Fruit fly (Drosophila melanogaster) whole organism, embryonic: ENCODE measurements around the gene capu.
A peak's percentile ranks its signal among the peaks of the same experiment; 100 is the strongest.

Experiments
- Atf3 ChIP-seq: fragments of 200-800 bp; sonication (Bioruptor generic); optimal IDR thresholded peaks from 3 replicates; lab custom pipeline; 2016; ENCODE audit warnings: missing biosample characterization, missing genetic modification characterization
- BEAF-32 ChIP-seq: fragments of 200-800 bp; sonication (Bioruptor generic); optimal IDR thresholded peaks from 3 replicates; lab custom pipeline; 2017; ENCODE audit warnings: missing biosample characterization, missing genetic modification characterization, mild to moderate bottlenecking, moderate library complexity, missing genetic modification reagents
- CG10366 ChIP-seq: fragments of 200-800 bp; sonication (Bioruptor generic); IDR thresholded peaks from 2 replicates; pipeline ENCODE4 v1.3.6; 2022; ENCODE audit warnings: missing biosample characterization, missing genetic modification characterization
- CG11085 ChIP-seq: fragments of 200-800 bp; sonication (Bioruptor generic); IDR thresholded peaks from 2 replicates; pipeline ENCODE4 v1.3.6; 2022; ENCODE audit warnings: missing biosample characterization, missing genetic modification characterization
- CG12104 ChIP-seq: fragments of 200-800 bp; sonication (Bioruptor generic); optimal IDR thresholded peaks from 3 replicates; lab custom pipeline; 2016; ENCODE audit warnings: missing biosample characterization, missing genetic modification characterization
- CG12219 ChIP-seq: fragments of 200-800 bp; sonication (Bioruptor generic); optimal IDR thresholded peaks from 3 replicates; lab custom pipeline; 2018; ENCODE audit warnings: missing biosample characterization, mild to moderate bottlenecking, missing genetic modification characterization
- CG12769 ChIP-seq: fragments of 200-800 bp; sonication (Bioruptor generic); optimal IDR thresholded peaks from 2 replicates; lab custom pipeline; 2019; ENCODE audit warnings: missing biosample characterization, mild to moderate bottlenecking, missing genetic modification characterization, moderate library complexity
- CG14710 ChIP-seq: fragments of 200-800 bp; sonication (Bioruptor generic); optimal IDR thresholded peaks from 3 replicates; lab custom pipeline; 2019; ENCODE audit warnings: missing biosample characterization, mild to moderate bottlenecking, missing genetic modification characterization, moderate library complexity
- CG16779 ChIP-seq: fragments of 200-800 bp; sonication (Bioruptor generic); IDR thresholded peaks from 2 replicates; pipeline ENCODE4 v1.3.6; 2022; ENCODE audit warnings: missing biosample characterization, missing genetic modification characterization
- CG17829 ChIP-seq: fragments of 200-800 bp; optimal IDR thresholded peaks from 2 replicates; lab custom pipeline; 2019; ENCODE audit warnings: missing biosample characterization, mild to moderate bottlenecking, missing genetic modification characterization, moderate library complexity
- CG2199 ChIP-seq: fragments of 200-800 bp; sonication (Bioruptor generic); IDR thresholded peaks from 3 replicates; pipeline ENCODE4 v1.3.6; 2022; ENCODE audit warnings: missing biosample characterization, missing genetic modification characterization
- CG3281 ChIP-seq: fragments of 200-800 bp; sonication (Bioruptor generic); optimal IDR thresholded peaks from 3 replicates; lab custom pipeline; 2017; ENCODE audit warnings: missing biosample characterization, mild to moderate bottlenecking, missing genetic modification characterization
- CG3726 ChIP-seq: fragments of 200-800 bp; sonication (Bioruptor generic); IDR thresholded peaks from 3 replicates; pipeline ENCODE4, ENCODE4 v1.3.6; 2022; ENCODE audit warnings: missing biosample characterization, missing genetic modification characterization
- CG3995 ChIP-seq: fragments of 200-800 bp; sonication (Bioruptor generic); optimal IDR thresholded peaks from 3 replicates; lab custom pipeline; 2016; ENCODE audit warnings: missing biosample characterization, missing genetic modification characterization
- CG4328 ChIP-seq: fragments of 200-800 bp; sonication (Bioruptor generic); optimal IDR thresholded peaks from 3 replicates; lab custom pipeline; 2017; ENCODE audit warnings: missing biosample characterization, missing genetic modification reagents, missing genetic modification characterization
- CG4424 ChIP-seq: fragments of 200-800 bp; sonication (Bioruptor generic); optimal IDR thresholded peaks from 3 replicates; lab custom pipeline; 2016; ENCODE audit warnings: missing biosample characterization, missing genetic modification characterization
- CG6654 ChIP-seq: fragments of 200-800 bp; sonication (Bioruptor generic); optimal IDR thresholded peaks from 2 replicates; lab custom pipeline; 2017; ENCODE audit warnings: missing biosample characterization, mild to moderate bottlenecking, missing genetic modification characterization
- CG7839 ChIP-seq: fragments of 200-800 bp; sonication (Bioruptor generic); optimal IDR thresholded peaks from 3 replicates; lab custom pipeline; 2018; ENCODE audit warnings: missing biosample characterization, mild to moderate bottlenecking, missing genetic modification characterization, moderate library complexity
- CG8290 ChIP-seq, 3 experiments: fragments of 200-800 bp; sonication (Bioruptor generic); optimal IDR thresholded peaks; 2 replicates each; lab custom pipeline; 2016 to 2019; ENCODE audit warnings: missing biosample characterization in 3 of 3, missing genetic modification characterization in 3 of 3, mild to moderate bottlenecking in 2 of 3, moderate library complexity in 1 of 3
- CG9727 ChIP-seq: fragments of 200-800 bp; sonication (Bioruptor generic); optimal IDR thresholded peaks from 3 replicates; lab custom pipeline; 2017; ENCODE audit warnings: missing biosample characterization, mild to moderate bottlenecking, missing genetic modification characterization
- CTCF ChIP-seq: fragments of 200-800 bp; sonication (Bioruptor generic); optimal IDR thresholded peaks from 2 replicates; lab custom pipeline; 2017; ENCODE audit warnings: missing biosample characterization, mild to moderate bottlenecking, missing genetic modification characterization, moderate library complexity
- Fer2 ChIP-seq: fragments of 200-800 bp; sonication (Bioruptor generic); optimal IDR thresholded peaks from 2 replicates; lab custom pipeline; 2018; ENCODE audit warnings: missing biosample characterization, mild to moderate bottlenecking, missing genetic modification characterization, moderate library complexity
- Gug ChIP-seq: fragments of 200-800 bp; sonication (Bioruptor generic); IDR thresholded peaks from 4 replicates; pipeline ENCODE4 v1.3.6; 2022; ENCODE audit warnings: missing biosample characterization, missing genetic modification characterization
- H15 ChIP-seq: fragments of 200-800 bp; sonication (Bioruptor generic); IDR thresholded peaks from 3 replicates; pipeline ENCODE4 v1.3.6; 2022; ENCODE audit warnings: missing biosample characterization, missing genetic modification characterization
- HHEX ChIP-seq: fragments of 200-800 bp; sonication (Bioruptor generic); optimal IDR thresholded peaks from 3 replicates; lab custom pipeline; 2017; ENCODE audit warnings: missing biosample characterization, mild to moderate bottlenecking, missing genetic modification characterization, missing genetic modification reagents
- HLHmδ ChIP-seq: fragments of 200-800 bp; sonication (Bioruptor generic); optimal IDR thresholded peaks from 2 replicates; lab custom pipeline; 2018; ENCODE audit warnings: missing biosample characterization, mild to moderate bottlenecking, missing genetic modification characterization, moderate library complexity
- Hr78 ChIP-seq, 2 experiments: fragments of 200-800 bp in 1 of 2; fragments of >200 bp in 1 of 2; sonication (Bioruptor generic) in 1 of 2; optimal IDR thresholded peaks; 2 replicates each; lab custom pipeline; 2017 to 2019; ENCODE audit warnings: missing biosample characterization in 2 of 2, missing genetic modification characterization in 2 of 2, mild to moderate bottlenecking in 1 of 2, moderate library complexity in 1 of 2
- MBD-R2 ChIP-seq: fragments of 200-800 bp; sonication (Bioruptor generic); IDR thresholded peaks from 2 replicates; pipeline ENCODE4 v1.3.6; 2022; ENCODE audit warnings: missing biosample characterization, missing genetic modification characterization
- MTF-1 ChIP-seq: fragments of 200-800 bp; sonication (Bioruptor generic); optimal IDR thresholded peaks from 2 replicates; lab custom pipeline; 2018; ENCODE audit warnings: missing biosample characterization, mild to moderate bottlenecking, missing genetic modification characterization, borderline replicate concordance
- Myb ChIP-seq: fragments of 200-800 bp; sonication (Bioruptor generic); optimal IDR thresholded peaks from 2 replicates; lab custom pipeline; 2016; ENCODE audit warnings: missing biosample characterization, missing genetic modification characterization
- NK7.1 ChIP-seq: fragments of 200-800 bp; sonication (Bioruptor generic); optimal IDR thresholded peaks from 3 replicates; lab custom pipeline; 2016; ENCODE audit warnings: missing biosample characterization, missing genetic modification characterization
- Nf-YB ChIP-seq: fragments of 200-800 bp; sonication (Bioruptor generic); optimal IDR thresholded peaks from 3 replicates; lab custom pipeline; 2019; ENCODE audit warnings: missing biosample characterization, mild to moderate bottlenecking, missing genetic modification characterization, moderate library complexity
- Poxn ChIP-seq: fragments of 200-800 bp; sonication (Bioruptor generic); IDR thresholded peaks from 2 replicates; pipeline ENCODE4 v1.3.6; 2022; ENCODE audit warnings: missing biosample characterization, missing genetic modification characterization
- Rx ChIP-seq: fragments of 200-800 bp; sonication (Bioruptor generic); IDR thresholded peaks from 2 replicates; pipeline ENCODE4 v1.3.6; 2022; ENCODE audit warnings: missing biosample characterization, missing genetic modification characterization
- TFAM ChIP-seq: fragments of 200-800 bp; sonication (Bioruptor generic); optimal IDR thresholded peaks from 2 replicates; lab custom pipeline; 2017; ENCODE audit warnings: missing biosample characterization, missing genetic modification characterization, inconsistent platforms
- ac ChIP-seq: fragments of 200-800 bp; sonication (Bioruptor generic); optimal IDR thresholded peaks from 3 replicates; lab custom pipeline; 2017; ENCODE audit warnings: missing biosample characterization, mild to moderate bottlenecking, missing genetic modification characterization
- ara ChIP-seq: fragments of 200-800 bp; sonication (Bioruptor generic); IDR thresholded peaks from 2 replicates; pipeline ENCODE4 v1.3.6; 2022; ENCODE audit warnings: missing biosample characterization, missing genetic modification characterization
- chn ChIP-seq: fragments of 200-800 bp; sonication (Bioruptor generic); optimal IDR thresholded peaks from 2 replicates; lab custom pipeline; 2016; ENCODE audit warnings: missing biosample characterization, missing genetic modification characterization
- disco-r ChIP-seq: fragments of 200-800 bp; sonication (Bioruptor generic); optimal IDR thresholded peaks from 2 replicates; lab custom pipeline; 2016; ENCODE audit warnings: missing biosample characterization, missing genetic modification characterization
- ftz-f1 ChIP-seq: fragments of 200-800 bp; sonication (Bioruptor generic); optimal IDR thresholded peaks from 2 replicates; lab custom pipeline; 2016; ENCODE audit warnings: missing biosample characterization, missing genetic modification characterization
- gcm2 ChIP-seq: fragments of 200-800 bp; sonication (Bioruptor generic); optimal IDR thresholded peaks from 2 replicates; lab custom pipeline; 2016; ENCODE audit warnings: missing biosample characterization, missing genetic modification characterization
- hbn ChIP-seq: fragments of 200-800 bp; sonication (Bioruptor generic); IDR thresholded peaks from 2 replicates; pipeline ENCODE4 v1.3.6; 2022; ENCODE audit warnings: missing biosample characterization, missing genetic modification characterization; ENCODE audit not compliant: partially characterized antibody
- inv ChIP-seq: fragments of 200-800 bp; sonication (Bioruptor generic); IDR thresholded peaks from 2 replicates; pipeline ENCODE4 v1.3.6; 2022; ENCODE audit warnings: missing biosample characterization, missing genetic modification characterization; ENCODE audit not compliant: partially characterized antibody
- kah ChIP-seq: fragments of 200-800 bp; sonication (Bioruptor generic); optimal IDR thresholded peaks from 2 replicates; lab custom pipeline; 2018; ENCODE audit warnings: missing biosample characterization, mild to moderate bottlenecking, missing genetic modification characterization
- ken ChIP-seq: fragments of 200-800 bp; sonication (Bioruptor generic); IDR thresholded peaks from 3 replicates; pipeline ENCODE4 v1.3.6; 2022; ENCODE audit warnings: missing biosample characterization, missing genetic modification characterization
- lmd ChIP-seq: fragments of 200-800 bp; sonication (Bioruptor generic); IDR thresholded peaks from 2 replicates; pipeline ENCODE4 v1.3.6; 2022; ENCODE audit warnings: missing biosample characterization, missing genetic modification characterization
- pita ChIP-seq: fragments of 200-800 bp; sonication (Bioruptor generic); optimal IDR thresholded peaks from 2 replicates; lab custom pipeline; 2017; ENCODE audit warnings: missing biosample characterization, mild to moderate bottlenecking, missing genetic modification characterization
- pzg ChIP-seq: fragments of 200-800 bp; sonication (Bioruptor generic); optimal IDR thresholded peaks from 3 replicates; lab custom pipeline; 2018; ENCODE audit warnings: missing biosample characterization, mild to moderate bottlenecking, missing genetic modification characterization, moderate library complexity
- sens-2 ChIP-seq: fragments of 200-800 bp; sonication (Bioruptor generic); IDR thresholded peaks from 2 replicates; pipeline ENCODE4 v1.3.6; 2022; ENCODE audit warnings: missing biosample characterization, missing genetic modification characterization
- sim ChIP-seq: fragments of 200-800 bp; sonication (Bioruptor generic); IDR thresholded peaks from 2 replicates; pipeline ENCODE4 v1.3.6; 2022; ENCODE audit warnings: missing biosample characterization, missing genetic modification characterization
- twi ChIP-seq: fragments of 200-800 bp; optimal IDR thresholded peaks from 2 replicates; lab custom pipeline; 2019; ENCODE audit warnings: missing biosample characterization, mild to moderate bottlenecking, missing genetic modification characterization, moderate library complexity

capu gene

dm6 chr2L:3896834-3897143 lies 5.9 kb downstream of the capu start (continued):
- TF ChIP-seq ac (GFP tag; lab: Kevin White, UChicago): no peak
- TF ChIP-seq CG12104 (GFP tag; lab: Kevin White, UChicago): peak; percentile 23
- TF ChIP-seq CG4424: peak; percentile 65
- TF ChIP-seq pita (GFP tag; lab: Kevin White, UChicago): no peak
- TF ChIP-seq ftz-f1 (GFP tag; lab: Kevin White, UChicago): no peak
- peak; percentile 72 for TF ChIP-seq HHEX (GFP tag; lab: Kevin White, UChicago)
- TF ChIP-seq CG9727: peak; percentile 71
- peak; percentile 79 for TF ChIP-seq CG7839 (tag; lab: Kevin White, UChicago)
- TF ChIP-seq CTCF (GFP tag; lab: Kevin White, UChicago): no peak
- TF ChIP-seq inv (GFP tag; lab: Robert Waterston, UW): no peak
- peak; percentile 65 for TF ChIP-seq Rx (GFP tag; lab: Robert Waterston, UW)
- TF ChIP-seq sens-2 (GFP tag; lab: Robert Waterston, UW): peak; percentile 52; the same call in 1 of the 2 replicates
- no peak for TF ChIP-seq CG4328 (GFP tag; lab: Kevin White, UChicago)
- peak; percentile 33 for TF ChIP-seq chn (GFP tag; lab: Kevin White, UChicago)
- peak; percentile 46; the same call in 2 of the 4 replicates for TF ChIP-seq Gug (GFP tag; lab: Robert Waterston, UW)
- TF ChIP-seq kah (GFP tag; lab: Kevin White, UChicago): peak; percentile 6
- TF ChIP-seq CG3281 (GFP tag; lab: Kevin White, UChicago): peak; percentile 73
- peak; percentile 43; the same call in 1 of the 2 replicates for TF ChIP-seq MBD-R2
- peak; percentile 1 for TF ChIP-seq Myb
- TF ChIP-seq disco-r (GFP tag; lab: Kevin White, UChicago): no peak
- TF ChIP-seq ken (GFP tag; lab: Robert Waterston, UW): 0 out of 3 replicates have a peak, but pooled peaks have one; percentile 34
- peak; percentile 17 for TF ChIP-seq CG12219
- TF ChIP-seq Hr78 (GFP tag; optimal IDR thresholded peaks at IDR 0.05; lab: Kevin White, UChicago): no peak
- TF ChIP-seq HLHmδ (GFP tag; lab: Kevin White, UChicago): no peak
- peak; percentile 17 for TF ChIP-seq Nf-YB
- no peak for TF ChIP-seq TFAM
- TF ChIP-seq CG17829 (tag; lab: Kevin White, UChicago): no peak
- peak; percentile 78 for TF ChIP-seq CG10366 (GFP tag; lab: Robert Waterston, UW)
- TF ChIP-seq CG2199: no peak
- TF ChIP-seq Poxn (GFP tag; lab: Robert Waterston, UW): no peak
- peak; percentile 64 for TF ChIP-seq ara
- peak; percentile 27; the same call in 1 of the 3 replicates for TF ChIP-seq H15 (GFP tag; lab: Robert Waterston, UW)
- 0 out of 2 replicates have a peak, but pooled peaks have one; percentile 20 for TF ChIP-seq sim (GFP tag; lab: Robert Waterston, UW)
- no peak for TF ChIP-seq CG8290 (GFP tag; optimal IDR thresholded peaks at IDR 0.05; lab: Kevin White, UChicago)
- TF ChIP-seq CG8290 (tag; optimal IDR thresholded peaks at IDR 0.05; lab: Kevin White, UChicago): no peak
- peak; percentile 57 for TF ChIP-seq CG11085 (GFP tag; lab: Robert Waterston, UW)
- TF ChIP-seq twi (tag; lab: Kevin White, UChicago): no peak
- no peak for TF ChIP-seq pzg
- TF ChIP-seq CG3995: peak; percentile 10
- no peak for TF ChIP-seq gcm2
- peak; percentile 67 for TF ChIP-seq lmd (GFP tag; lab: Robert Waterston, UW)
- no peak for TF ChIP-seq hbn (GFP tag; lab: Robert Waterston, UW)
- no peak for TF ChIP-seq NK7.1
- no peak for TF ChIP-seq MTF-1 (GFP tag; lab: Kevin White, UChicago)
- TF ChIP-seq CG12769 (tag; lab: Kevin White, UChicago): peak; percentile 3
- TF ChIP-seq CG3726: 0 out of 3 replicates have a peak, but pooled peaks have one; percentile 31
- no peak; the same call in 1 of the 2 replicates for TF ChIP-seq CG16779
- no peak for TF ChIP-seq BEAF-32
- peak; percentile 21 for TF ChIP-seq Fer2 (tag; lab: Kevin White, UChicago)
- no peak for TF ChIP-seq CG14710 (tag; lab: Kevin White, UChicago)
- TF ChIP-seq Atf3 (GFP tag; lab: Kevin White, UChicago): no peak
- no peak for TF ChIP-seq CG6654
